Fruit fly (Drosophila melanogaster) ovary, adult (tissue): ENCODE data around the gene CG5727.
A peak's percentile ranks its signal among the peaks of the same experiment; 100 is the strongest.

Source experiments
- CG17801 ChIP-seq: fragments of 200-800 bp; optimal IDR thresholded peaks from 2 replicates; lab custom pipeline; 2019; ENCODE audit warnings: missing biosample characterization, mild to moderate bottlenecking, missing genetic modification characterization, moderate library complexity; ENCODE audit not compliant: partially characterized antibody

The CG5727 gene

dm6 chr2L:10210631-10211557 is at the start of gene CG5727, which contains the start of gene ath:
Gene CG5727 (minus strand): TSS chr2L:10210681.
Gene ath (plus strand): TSS chr2L:10211143.
- TF ChIP-seq CG17801, result no peak

- peak; percentile 11 for TF ChIP-seq CG17801
Measured at dm6 chr2L:10255725-10256158, 45.3 kb upstream of the CG5727 start, which contains the start of gene CG5676. Gene CG5676 (minus strand): TSS chr2L:10255891.

- TF ChIP-seq CG17801, result no peak
Measured at dm6 chr2L:10251592-10251991, 41.1 kb upstream of the CG5727 start, which contains the start of gene Ror. Gene Ror (plus strand): TSS chr2L:10251843.

dm6 chr2L:10250441-10250847 is 40.0 kb upstream of the CG5727 start, which contains the start of the genes bsk and CG31717:
Gene bsk (minus strand): TSS chr2L:10250501.
Gene CG31717 (plus strand): TSS chr2L:10250737.
- peak; percentile 51 for TF ChIP-seq CG17801

dm6 chr2L:10249655-10250202 is 39.2 kb upstream of the CG5727 start:
- TF ChIP-seq CG17801, result no peak

- no peak for TF ChIP-seq CG17801
Measured at dm6 chr2L:10246785-10247190, 36.3 kb upstream of the CG5727 start, which contains the start of gene chico. Gene chico (minus strand): TSS chr2L:10247078.

- TF ChIP-seq CG17801, result peak; percentile 26
Measured at dm6 chr2L:10238726-10239652, 28.5 kb upstream of the CG5727 start, which contains the start of gene me31B. Gene me31B (plus strand): TSS chr2L:10239341.

- TF ChIP-seq CG17801, result no peak
Measured at dm6 chr2L:10237725-10238446, 27.4 kb upstream of the CG5727 start, which contains the start of gene mthl15. Gene mthl15 (minus strand): TSS chr2L:10238317.

- no peak for TF ChIP-seq CG17801
Measured at dm6 chr2L:10232827-10233226, 22.3 kb upstream of the CG5727 start.

dm6 chr2L:10232152-10232816 is 21.8 kb upstream of the CG5727 start, which contains the start of gene eEF1delta:
Gene eEF1delta (plus strand): TSS chr2L:10232507.
- no peak for TF ChIP-seq CG17801

dm6 chr2L:10231510-10231909 is 21.0 kb upstream of the CG5727 start, which contains the start of gene ova:
Gene ova (minus strand): TSS chr2L:10231692.
- TF ChIP-seq CG17801, result no peak

- TF ChIP-seq CG17801, result no peak
Measured at dm6 chr2L:10231092-10231494, 20.6 kb upstream of the CG5727 start.

dm6 chr2L:10230455-10230854 is 20.0 kb upstream of the CG5727 start:
- no peak for TF ChIP-seq CG17801

dm6 chr2L:10226724-10227407 is 16.4 kb upstream of the CG5727 start, which contains the start of gene CG5708:
Gene CG5708 (minus strand): TSS chr2L:10226808.
- TF ChIP-seq CG17801, result no peak
